ENCODE assay signal across 5 fruit fly cellular contexts in the genomic region with DNA sequence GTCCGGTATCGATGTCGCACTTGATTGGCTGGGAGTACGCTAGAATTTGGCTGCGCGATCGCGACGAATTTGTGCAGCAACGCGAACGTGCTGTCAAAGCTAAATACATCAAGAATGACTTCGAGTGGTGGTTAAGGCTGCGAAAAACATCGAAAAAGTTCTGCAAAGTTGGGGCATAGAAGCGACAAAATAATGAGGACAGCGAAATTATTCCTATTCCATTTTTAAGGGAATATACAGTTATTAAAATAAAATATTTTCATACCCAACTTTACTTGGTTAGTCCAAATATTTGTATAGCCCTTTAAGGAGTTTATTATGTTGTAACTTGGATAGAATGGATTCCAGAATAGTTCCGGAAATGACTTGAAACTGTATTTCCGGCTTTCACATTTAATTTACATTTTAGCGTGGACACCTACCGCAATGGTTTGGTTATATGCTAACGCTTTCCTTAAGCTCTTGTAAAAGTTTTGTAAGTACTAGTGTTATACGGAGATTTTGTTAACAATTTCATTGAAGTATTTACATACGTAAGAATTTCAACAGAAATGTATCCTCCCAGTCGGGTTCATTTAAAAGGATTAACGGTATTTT.
TF ChIP-seq lines count a peak whose summit lies in the region.

No protein-coding gene starts in this region.

TF ChIP-seq in whole organism, adult, 20 proteins besides CTCF, POLR2A, EP300 and RAD21 (continued from another document):
- TF ChIP-seq CG14711 (tag; optimal IDR thresholded peaks at IDR 0.05; lab: Kevin White, UChicago) (peak; percentile 56), toe (GFP tag; optimal IDR thresholded peaks at IDR 0.05; lab: Kevin White, UChicago) (no peak), CG11617 (GFP tag; optimal IDR thresholded peaks at IDR 0.05; lab: Kevin White, UChicago) (peak; percentile 73), kay (GFP tag; lab: Kevin White, UChicago; ENCODE audit: borderline replicate concordance) (peak; percentile 51)

TF ChIP-seq in whole organism, embryonic, 481 proteins besides CTCF, POLR2A, EP300 and RAD21 (continued from another document and continues in another):
- peak; percentile 79 for TF ChIP-seq CG15269 (tag; optimal IDR thresholded peaks at IDR 0.05; lab: Kevin White, UChicago)
- TF ChIP-seq HHEX (GFP tag; optimal IDR thresholded peaks at IDR 0.05; lab: Kevin White, UChicago), result peak; percentile 91
- TF ChIP-seq nerfin-2 (GFP tag; IDR thresholded peaks at IDR 0.05; lab: Robert Waterston, UW; ENCODE audit: partially characterized antibody), result no peak
- TF ChIP-seq CG8765 (GFP tag; IDR thresholded peaks at IDR 0.05; lab: Robert Waterston, UW), result no peak
- no peak for TF ChIP-seq Lpt (GFP tag; optimal IDR thresholded peaks at IDR 0.05; lab: Kevin White, UChicago)
- TF ChIP-seq twi (tag; optimal IDR thresholded peaks at IDR 0.05; lab: Kevin White, UChicago), result peak; percentile 63
- no peak for TF ChIP-seq Eip74EF (GFP tag; optimal IDR thresholded peaks at IDR 0.05; lab: Kevin White, UChicago)
- TF ChIP-seq CG17912 (GFP tag; optimal IDR thresholded peaks at IDR 0.05; lab: Kevin White, UChicago), result peak; percentile 89
- TF ChIP-seq amos (GFP tag; IDR thresholded peaks at IDR 0.05; lab: Robert Waterston, UW; ENCODE audit: partially characterized antibody), result no peak
- TF ChIP-seq ci (GFP tag; IDR thresholded peaks at IDR 0.05; lab: Robert Waterston, UW), result peak; percentile 95
- TF ChIP-seq danr (GFP tag; IDR thresholded peaks at IDR 0.05; lab: Robert Waterston, UW), result no peak; the same call in 1 of the 2 replicates
- no peak for TF ChIP-seq HLH4C (GFP tag; IDR thresholded peaks at IDR 0.05; lab: Robert Waterston, UW; ENCODE audit: partially characterized antibody)
- no peak for TF ChIP-seq Dref (GFP tag; IDR thresholded peaks at IDR 0.05; lab: Robert Waterston, UW)
- peak; percentile 79 for TF ChIP-seq maf-S (GFP tag; optimal IDR thresholded peaks at IDR 0.05; lab: Kevin White, UChicago)
- TF ChIP-seq CG14860 (GFP tag; IDR thresholded peaks at IDR 0.05; lab: Robert Waterston, UW; ENCODE audit: partially characterized antibody), result no peak
- TF ChIP-seq az2 (GFP tag; optimal IDR thresholded peaks at IDR 0.05; lab: Kevin White, UChicago), result peak; percentile 50
- TF ChIP-seq usp (GFP tag; optimal IDR thresholded peaks at IDR 0.05; lab: Kevin White, UChicago), result no peak
- TF ChIP-seq org-1 (GFP tag; optimal IDR thresholded peaks at IDR 0.05; lab: Kevin White, UChicago), result peak; percentile 78
- peak; percentile 94 for TF ChIP-seq vvl (GFP tag; IDR thresholded peaks at IDR 0.05; lab: Robert Waterston, UW)
- TF ChIP-seq Hr39 (optimal IDR thresholded peaks at IDR 0.05; lab: Kevin White, UChicago), result no peak
- TF ChIP-seq CG14667 (GFP tag; IDR thresholded peaks at IDR 0.05; lab: Robert Waterston, UW), result no peak
- peak; percentile 89 for TF ChIP-seq HmgZ (tag; optimal IDR thresholded peaks at IDR 0.05; lab: Kevin White, UChicago)
- peak; percentile 34 for TF ChIP-seq gcm2 (GFP tag; optimal IDR thresholded peaks at IDR 0.05; lab: Kevin White, UChicago)
- peak; percentile 75 for TF ChIP-seq ranshi (GFP tag; IDR thresholded peaks at IDR 0.05; lab: Robert Waterston, UW)
- TF ChIP-seq lola (GFP tag; optimal IDR thresholded peaks at IDR 0.05; lab: Kevin White, UChicago), result peak in 1 of 3 experiments; percentile 43
- peak; percentile 65 for TF ChIP-seq CG12299 (tag; optimal IDR thresholded peaks at IDR 0.05; lab: Kevin White, UChicago)
- peak; percentile 63 for TF ChIP-seq CG14710 (tag; optimal IDR thresholded peaks at IDR 0.05; lab: Kevin White, UChicago)
- no peak; the same call in 1 of the 2 replicates for TF ChIP-seq chm (GFP tag; IDR thresholded peaks at IDR 0.05; lab: Robert Waterston, UW)
- TF ChIP-seq CG33213 (GFP tag; optimal IDR thresholded peaks at IDR 0.05; lab: Kevin White, UChicago), result no peak

TF ChIP-seq in whole organism, prepupa, 60 proteins besides CTCF, POLR2A, EP300 and RAD21 (continued from another document and continues in another):
- no peak for TF ChIP-seq Gug (GFP tag; IDR thresholded peaks at IDR 0.05; lab: Robert Waterston, UW)
- TF ChIP-seq Ets96B (tag; optimal IDR thresholded peaks at IDR 0.05; lab: Kevin White, UChicago), result no peak
- TF ChIP-seq CG31627 (GFP tag; optimal IDR thresholded peaks at IDR 0.05; lab: Kevin White, UChicago), result peak; percentile 78
- peak; percentile 47 for TF ChIP-seq CG32006 (GFP tag; optimal IDR thresholded peaks at IDR 0.05; lab: Kevin White, UChicago)
- TF ChIP-seq topi (GFP tag; optimal IDR thresholded peaks at IDR 0.05; lab: Kevin White, UChicago), result peak; percentile 27
- peak; percentile 89 for TF ChIP-seq CG6854 (GFP tag; optimal IDR thresholded peaks at IDR 0.05; lab: Kevin White, UChicago)
- peak; percentile 71 for TF ChIP-seq CG8632 (GFP tag; optimal IDR thresholded peaks at IDR 0.05; lab: Kevin White, UChicago)
- TF ChIP-seq Smox (GFP tag; optimal IDR thresholded peaks at IDR 0.05; lab: Kevin White, UChicago), result peak; percentile 66
- TF ChIP-seq CG6163 (GFP tag; IDR thresholded peaks at IDR 0.05; lab: Robert Waterston, UW), result peak; percentile 84
- no peak for TF ChIP-seq CG11902 (GFP tag; optimal IDR thresholded peaks at IDR 0.05; lab: Kevin White, UChicago)
- TF ChIP-seq Hr39 (GFP tag; optimal IDR thresholded peaks at IDR 0.05; lab: Kevin White, UChicago), result peak; percentile 79
- TF ChIP-seq CG10631 (GFP tag; optimal IDR thresholded peaks at IDR 0.05; lab: Kevin White, UChicago), result peak; percentile 55
- TF ChIP-seq ss (GFP tag; optimal IDR thresholded peaks at IDR 0.05; lab: Kevin White, UChicago), result no peak
- peak; percentile 72 for TF ChIP-seq CG10669 (GFP tag; optimal IDR thresholded peaks at IDR 0.05; lab: Kevin White, UChicago)
- peak; percentile 55 for TF ChIP-seq CG11762 (GFP tag; optimal IDR thresholded peaks at IDR 0.05; lab: Kevin White, UChicago; ENCODE audit: insufficient read depth)
- TF ChIP-seq CG15336 (GFP tag; IDR thresholded peaks at IDR 0.05; lab: Robert Waterston, UW), result no peak
- peak; percentile 22 for TF ChIP-seq Sox15 (GFP tag; optimal IDR thresholded peaks at IDR 0.05; lab: Kevin White, UChicago)
- TF ChIP-seq Eip93F (GFP tag; optimal IDR thresholded peaks at IDR 0.05; lab: Kevin White, UChicago), result no peak
- peak; percentile 74 for TF ChIP-seq Sox102F (GFP tag; optimal IDR thresholded peaks at IDR 0.05; lab: Kevin White, UChicago)
- peak; percentile 79 for TF ChIP-seq acj6 (GFP tag; optimal IDR thresholded peaks at IDR 0.05; lab: Kevin White, UChicago)
- no peak for TF ChIP-seq CG3919 (GFP tag; optimal IDR thresholded peaks at IDR 0.05; lab: Kevin White, UChicago)
- TF ChIP-seq CG34406 (GFP tag; optimal IDR thresholded peaks at IDR 0.05; lab: Kevin White, UChicago), result peak; percentile 81
- peak; percentile 70 for TF ChIP-seq CG6792 (GFP tag; optimal IDR thresholded peaks at IDR 0.05; lab: Kevin White, UChicago)
- no peak for TF ChIP-seq CG4318 (GFP tag; optimal IDR thresholded peaks at IDR 0.05; lab: Kevin White, UChicago)
- peak; percentile 65 for TF ChIP-seq CG7368 (GFP tag; optimal IDR thresholded peaks at IDR 0.05; lab: Kevin White, UChicago)
- TF ChIP-seq Eip78C (GFP tag; lab: Kevin White, UChicago), result peak; percentile 59
- peak; percentile 78 for TF ChIP-seq eg (GFP tag; IDR thresholded peaks at IDR 0.05; lab: Robert Waterston, UW)
- peak; percentile 59 for TF ChIP-seq CG6808 (GFP tag; optimal IDR thresholded peaks at IDR 0.05; lab: Kevin White, UChicago)
- peak; percentile 38 for TF ChIP-seq fd59A (GFP tag; optimal IDR thresholded peaks at IDR 0.05; lab: Kevin White, UChicago)
- peak; percentile 74 for TF ChIP-seq fd85E (GFP tag; optimal IDR thresholded peaks at IDR 0.05; lab: Kevin White, UChicago)
- TF ChIP-seq Hr4 (GFP tag; optimal IDR thresholded peaks at IDR 0.05; lab: Kevin White, UChicago), result no peak
- peak; percentile 75 for TF ChIP-seq vri (GFP tag; optimal IDR thresholded peaks at IDR 0.05; lab: Kevin White, UChicago)

TF ChIP-seq in whole organism, pupa, 21 proteins besides CTCF, POLR2A, EP300 and RAD21 (continued from another document):
- TF ChIP-seq Pif1A (GFP tag; optimal IDR thresholded peaks at IDR 0.05; lab: Kevin White, UChicago) (peak; percentile 49), CG8159 (tag; optimal IDR thresholded peaks at IDR 0.05; lab: Kevin White, UChicago) (peak; percentile 59), CG9948 (tag; optimal IDR thresholded peaks at IDR 0.05; lab: Kevin White, UChicago) (no peak)

TF ChIP-seq in whole organism, wandering third instar larva, 38 proteins besides CTCF, POLR2A, EP300 and RAD21 (continued from another document):
- TF ChIP-seq fru (GFP tag; optimal IDR thresholded peaks at IDR 0.05; lab: Kevin White, UChicago) (peak; percentile 53), Sp1 (GFP tag; optimal IDR thresholded peaks at IDR 0.05; lab: Kevin White, UChicago) (peak; percentile 76), br (GFP tag; optimal IDR thresholded peaks at IDR 0.05; lab: Kevin White, UChicago) (peak; percentile 62), CG9705 (GFP tag; optimal IDR thresholded peaks at IDR 0.05; lab: Kevin White, UChicago) (peak; percentile 74), Dfd (GFP tag; optimal IDR thresholded peaks at IDR 0.05; lab: Kevin White, UChicago) (no peak)
